Fruit fly (Drosophila melanogaster): Measurements from ENCODE around the gene MtnD.

- TF ChIP-seq pan (optimal IDR thresholded peaks at IDR 0.05) (no peak), usp (GFP tag; optimal IDR thresholded peaks at IDR 0.05) (no peak), EcR (GFP tag; optimal IDR thresholded peaks at IDR 0.05) (no peak)
Measured at dm6 chr3R:20512368-20512767, 22.4 kb upstream of the MtnD start, which contains the start of gene MFS9.

All from whole organism.